Fruit fly (Drosophila melanogaster) whole organism, adult: ENCODE results near the gene CG31342.

ENCODE experiments used
- Clk ChIP-seq: fragments of 200-800 bp; sonication (Bioruptor generic); optimal IDR thresholded peaks from 2 replicates; lab custom pipeline; 2017; ENCODE audit warnings: missing biosample characterization, missing genetic modification characterization
- bab1 ChIP-seq: fragments of 200-800 bp; sonication (Bioruptor generic); optimal IDR thresholded peaks from 3 replicates; lab custom pipeline; 2019; ENCODE audit warnings: missing biosample characterization, mild to moderate bottlenecking, missing genetic modification characterization, moderate library complexity

- TF ChIP-seq Clk (GFP tag; lab: Kevin White, UChicago) (peak; percentile 76), bab1 (GFP tag; lab: Kevin White, UChicago) (peak; percentile 72)
Measured at dm6 chr3R:12982167-12982981, 3.5 kb upstream of the CG31342 start.
